Worm (Caenorhabditis elegans): ENCODE results near the gene Y105C5A.15.

DNA sequence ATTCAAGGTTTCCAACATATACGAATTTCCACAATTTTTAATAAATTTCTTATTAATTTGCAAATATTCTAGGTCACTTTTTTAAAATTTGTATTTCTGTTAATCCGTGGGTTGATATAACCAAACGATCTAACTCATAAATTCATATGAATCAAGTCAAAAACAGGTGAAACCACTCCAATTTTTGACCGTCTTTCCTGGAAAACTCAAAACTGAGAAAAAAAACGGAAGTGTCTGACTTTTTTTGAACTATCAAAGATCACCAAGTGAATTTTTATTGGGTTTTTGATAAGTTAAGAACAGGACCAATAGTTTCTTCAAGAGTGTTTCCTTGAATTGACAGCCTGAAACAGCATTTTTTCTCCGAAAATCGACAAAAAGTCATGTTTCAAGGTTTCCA lies 1.2 kb upstream of the Y105C5A.15 start:
- TF ChIP-seq klf-2 (GFP tag; conservative IDR thresholded peaks at IDR 0.05): no peak
- no peak for TF ChIP-seq ztf-23 (GFP tag; IDR thresholded peaks at IDR 0.05)
